Fruit fly (Drosophila melanogaster) Kc167 (cell line): ENCODE results near the gene CYLD.

ENCODE experiments used
- Myc ChIP-seq: fragments of >200 bp; optimal IDR thresholded peaks from 2 replicates; lab custom pipeline; 2017; ENCODE audit warnings: missing external identifiers
- Sin3A ChIP-seq: fragments of >200 bp; optimal IDR thresholded peaks from 2 replicates; lab custom pipeline; 2018; ENCODE audit warnings: missing external identifiers
- h ChIP-seq: fragments of >200 bp; optimal IDR thresholded peaks from 3 replicates; lab custom pipeline; 2018; ENCODE audit warnings: missing external identifiers
- insv ChIP-seq: fragments of >200 bp; optimal IDR thresholded peaks from 3 replicates; lab custom pipeline; 2018; ENCODE audit warnings: missing external identifiers
- psq ChIP-seq: fragments of >200 bp; optimal IDR thresholded peaks from 2 replicates; lab custom pipeline; 2017; ENCODE audit warnings: missing external identifiers
- ttk ChIP-seq: sonication (Bioruptor generic); optimal IDR thresholded peaks from 2 replicates; lab custom pipeline; 2017; ENCODE audit warnings: missing external identifiers

The CYLD gene

dm6 chr2L:10306518-10307260 is 7.0 kb upstream of the CYLD start, which contains the start of the genes CG5390 and CG4968:
Gene CG5390 (minus strand): TSS chr2L:10306594.
Gene CG4968 (plus strand): TSS chr2L:10306922.
- TF ChIP-seq insv (lab: Kevin White, UChicago) (no peak), psq (lab: Kevin White, UChicago) (no peak), Sin3A (lab: Kevin White, UChicago) (no peak)

dm6 chr2L:10305538-10306147 is 6.0 kb upstream of the CYLD start:
- TF ChIP-seq h (lab: Kevin White, UChicago) (no peak), psq (lab: Kevin White, UChicago) (no peak), Myc (lab: Kevin White, UChicago) (no peak), insv (lab: Kevin White, UChicago) (no peak), Sin3A (lab: Kevin White, UChicago) (no peak), ttk (no peak)

dm6 chr2L:10303786-10304185 is 4.1 kb upstream of the CYLD start, which contains the start of gene nmd:
Gene nmd (minus strand): TSS chr2L:10303947.
- TF ChIP-seq Sin3A (lab: Kevin White, UChicago) = no peak
- no peak for TF ChIP-seq h (lab: Kevin White, UChicago)
- no peak for TF ChIP-seq insv (lab: Kevin White, UChicago)
- TF ChIP-seq Myc (lab: Kevin White, UChicago) = no peak
- no peak for TF ChIP-seq ttk
- no peak for TF ChIP-seq psq (lab: Kevin White, UChicago)

- TF ChIP-seq Myc (lab: Kevin White, UChicago) (no peak), ttk (no peak), psq (lab: Kevin White, UChicago) (no peak), insv (lab: Kevin White, UChicago) (no peak), h (lab: Kevin White, UChicago) (no peak), Sin3A (lab: Kevin White, UChicago) (no peak)
Measured at dm6 chr2L:10301918-10302317, 2.3 kb upstream of the CYLD start, which contains the start of gene CG13138. Gene CG13138 (minus strand): TSS chr2L:10302018.

dm6 chr2L:10299077-10299809 is 404 bp downstream of the CYLD start:
- TF ChIP-seq psq (lab: Kevin White, UChicago) (no peak), ttk (no peak), Myc (lab: Kevin White, UChicago) (no peak), Sin3A (lab: Kevin White, UChicago) (no peak), h (lab: Kevin White, UChicago) (no peak)

dm6 chr2L:10298306-10298705 is 1.3 kb downstream of the CYLD start:
- TF ChIP-seq Sin3A (lab: Kevin White, UChicago) (no peak), Myc (lab: Kevin White, UChicago) (no peak), h (lab: Kevin White, UChicago) (no peak), insv (lab: Kevin White, UChicago) (no peak), psq (lab: Kevin White, UChicago) (no peak), ttk (no peak)

- TF ChIP-seq Myc (lab: Kevin White, UChicago) = no peak
- no peak for TF ChIP-seq Sin3A (lab: Kevin White, UChicago)
- TF ChIP-seq psq (lab: Kevin White, UChicago) = no peak
- no peak for TF ChIP-seq insv (lab: Kevin White, UChicago)
- TF ChIP-seq ttk = no peak
- TF ChIP-seq h (lab: Kevin White, UChicago) = no peak
Measured at dm6 chr2L:10294798-10295669, 4.6 kb downstream of the CYLD start, which contains the start of gene Hand. Gene Hand (minus strand): TSS chr2L:10295385.

- TF ChIP-seq psq (lab: Kevin White, UChicago) = no peak
Measured at dm6 chr2L:10292066-10292560, 7.5 kb downstream of the CYLD start, which contains the start of gene Ufd4. Gene Ufd4 (minus strand): TSS chr2L:10292365.

- TF ChIP-seq Myc (lab: Kevin White, UChicago) (no peak), Sin3A (lab: Kevin White, UChicago) (no peak), insv (lab: Kevin White, UChicago) (no peak), h (lab: Kevin White, UChicago) (no peak), ttk (no peak), psq (lab: Kevin White, UChicago) (no peak)
Measured at dm6 chr2L:10291276-10291675, 8.4 kb downstream of the CYLD start.

- TF ChIP-seq h (lab: Kevin White, UChicago) = no peak
- no peak for TF ChIP-seq ttk
- no peak for TF ChIP-seq insv (lab: Kevin White, UChicago)
- no peak for TF ChIP-seq Myc (lab: Kevin White, UChicago)
- TF ChIP-seq psq (lab: Kevin White, UChicago) = no peak
- TF ChIP-seq Sin3A (lab: Kevin White, UChicago) = no peak
Measured at dm6 chr2L:10280772-10281171, 18.9 kb downstream of the CYLD start, which contains the start of gene CG34043. Gene CG34043 (minus strand): TSS chr2L:10280872.
